Fruit fly (Drosophila melanogaster) whole organism, embryonic: ENCODE measurements around the gene CG5928.

ENCODE experiments used
- Abd-B ChIP-seq: fragments of 200-800 bp; sonication (Bioruptor generic); optimal IDR thresholded peaks from 2 replicates; lab custom pipeline; 2018; ENCODE audit warnings: missing biosample characterization, mild to moderate bottlenecking, missing genetic modification characterization, moderate library complexity
- Blimp-1 ChIP-seq: fragments of 200-800 bp; sonication (Bioruptor generic); optimal IDR thresholded peaks from 3 replicates; lab custom pipeline; 2018; ENCODE audit warnings: missing biosample characterization, missing genetic modification characterization, mild to moderate bottlenecking, moderate library complexity, missing genetic modification reagents
- C15 ChIP-seq: fragments of 200-800 bp; sonication (Bioruptor generic); IDR thresholded peaks from 3 replicates; pipeline ENCODE4 v1.3.6; 2022; ENCODE audit warnings: missing biosample characterization, missing genetic modification characterization
- CG11695 ChIP-seq: fragments of 200-800 bp; sonication (Bioruptor generic); IDR thresholded peaks from 3 replicates; pipeline ENCODE4 v1.3.6; 2022; ENCODE audit warnings: missing biosample characterization, missing genetic modification characterization
- CG12659 ChIP-seq: fragments of 200-800 bp; sonication (Bioruptor generic); optimal IDR thresholded peaks from 3 replicates; lab custom pipeline; 2017; ENCODE audit warnings: mild to moderate bottlenecking, missing biosample characterization, missing genetic modification reagents, missing genetic modification characterization
- CG16779 ChIP-seq: fragments of 200-800 bp; sonication (Bioruptor generic); IDR thresholded peaks from 2 replicates; pipeline ENCODE4 v1.3.6; 2022; ENCODE audit warnings: missing biosample characterization, missing genetic modification characterization
- CG2875 ChIP-seq: fragments of 200-800 bp; sonication (Bioruptor generic); optimal IDR thresholded peaks from 2 replicates; lab custom pipeline; 2017; ENCODE audit warnings: missing biosample characterization, mild to moderate bottlenecking, missing genetic modification characterization, missing genetic modification reagents
- CG32767 ChIP-seq: fragments of 200-800 bp; sonication (Bioruptor generic); IDR thresholded peaks from 2 replicates; pipeline ENCODE4 v1.3.6; 2022; ENCODE audit warnings: missing biosample characterization, missing genetic modification characterization
- CG5245 ChIP-seq: fragments of 200-800 bp; sonication (Bioruptor generic); optimal IDR thresholded peaks from 3 replicates; lab custom pipeline; 2016; ENCODE audit warnings: missing biosample characterization, missing genetic modification characterization
- CG6854 ChIP-seq: fragments of 200-800 bp; sonication (Bioruptor generic); optimal IDR thresholded peaks from 3 replicates; lab custom pipeline; 2017; ENCODE audit warnings: missing biosample characterization, mild to moderate bottlenecking, missing genetic modification characterization
- CG7928 ChIP-seq: fragments of 200-800 bp; sonication (Bioruptor generic); optimal IDR thresholded peaks from 2 replicates; lab custom pipeline; 2017; ENCODE audit warnings: missing biosample characterization, mild to moderate bottlenecking, missing genetic modification characterization
- CG8359 ChIP-seq: fragments of 200-800 bp; sonication (Bioruptor generic); optimal IDR thresholded peaks from 2 replicates; lab custom pipeline; 2017; ENCODE audit warnings: missing biosample characterization, mild to moderate bottlenecking, missing genetic modification characterization, borderline replicate concordance
- CHES-1-like ChIP-seq: fragments of 200-800 bp; sonication (Bioruptor generic); optimal IDR thresholded peaks from 2 replicates; lab custom pipeline; 2016; ENCODE audit warnings: missing biosample characterization, missing genetic modification characterization
- Dbx ChIP-seq: fragments of 200-800 bp; sonication (Bioruptor generic); IDR thresholded peaks from 3 replicates; pipeline ENCODE4 v1.3.6; 2022; ENCODE audit warnings: missing biosample characterization, missing genetic modification characterization
- E2f1 ChIP-seq: fragments of 200-800 bp; sonication (Bioruptor generic); IDR thresholded peaks from 2 replicates; pipeline ENCODE4 v1.3.6; 2022; ENCODE audit warnings: missing biosample characterization, missing genetic modification characterization
- Fer2 ChIP-seq: fragments of 200-800 bp; sonication (Bioruptor generic); optimal IDR thresholded peaks from 2 replicates; lab custom pipeline; 2018; ENCODE audit warnings: missing biosample characterization, mild to moderate bottlenecking, missing genetic modification characterization, moderate library complexity
- Fer3 ChIP-seq: fragments of 200-800 bp; sonication (Bioruptor generic); optimal IDR thresholded peaks from 2 replicates; lab custom pipeline; 2018; ENCODE audit warnings: missing biosample characterization, mild to moderate bottlenecking, missing genetic modification characterization, moderate library complexity
- Hr39 ChIP-seq: fragments of >200 bp; optimal IDR thresholded peaks from 2 replicates; lab custom pipeline; 2017
- Hr78 ChIP-seq, 2 experiments: fragments of 200-800 bp in 1 of 2; fragments of >200 bp in 1 of 2; sonication (Bioruptor generic) in 1 of 2; optimal IDR thresholded peaks; 2 replicates each; lab custom pipeline; 2017 to 2019; ENCODE audit warnings: missing biosample characterization in 2 of 2, missing genetic modification characterization in 2 of 2, mild to moderate bottlenecking in 1 of 2, moderate library complexity in 1 of 2
- Mes4 ChIP-seq: fragments of 200-800 bp; sonication (Bioruptor generic); optimal IDR thresholded peaks from 2 replicates; lab custom pipeline; 2016; ENCODE audit warnings: missing biosample characterization, missing genetic modification characterization
- NK7.1 ChIP-seq: fragments of 200-800 bp; sonication (Bioruptor generic); optimal IDR thresholded peaks from 3 replicates; lab custom pipeline; 2016; ENCODE audit warnings: missing biosample characterization, missing genetic modification characterization
- Oaz ChIP-seq: fragments of 200-800 bp; sonication (Bioruptor generic); IDR thresholded peaks from 2 replicates; pipeline ENCODE4 v1.3.6; 2022; ENCODE audit warnings: missing biosample characterization, missing genetic modification characterization
- Pdp1 ChIP-seq, 2 experiments: fragments of 200-800 bp; sonication (Bioruptor generic); optimal IDR thresholded peaks; 3 replicates each; lab custom pipeline; 2016; ENCODE audit warnings: missing biosample characterization in 2 of 2, missing genetic modification characterization in 2 of 2, mild to moderate bottlenecking in 1 of 2, moderate library complexity in 1 of 2
- Rx ChIP-seq: fragments of 200-800 bp; sonication (Bioruptor generic); IDR thresholded peaks from 2 replicates; pipeline ENCODE4 v1.3.6; 2022; ENCODE audit warnings: missing biosample characterization, missing genetic modification characterization
- Sry-β ChIP-seq: fragments of 200-800 bp; sonication (Bioruptor generic); optimal IDR thresholded peaks from 2 replicates; lab custom pipeline; 2018; ENCODE audit warnings: missing biosample characterization, mild to moderate bottlenecking, missing genetic modification characterization, moderate library complexity
- Ssrp ChIP-seq: fragments of 200-800 bp; sonication (Bioruptor generic); optimal IDR thresholded peaks from 2 replicates; lab custom pipeline; 2018; ENCODE audit warnings: missing biosample characterization, mild to moderate bottlenecking, missing genetic modification characterization, moderate library complexity
- Xrp1 ChIP-seq: fragments of 200-800 bp; sonication (Bioruptor generic); IDR thresholded peaks from 2 replicates; pipeline ENCODE4 v1.3.6; 2022; ENCODE audit warnings: missing biosample characterization, missing genetic modification characterization
- bowl ChIP-seq: fragments of 200-800 bp; sonication (Bioruptor generic); IDR thresholded peaks from 2 replicates; pipeline ENCODE4 v1.3.6; 2022; ENCODE audit warnings: missing biosample characterization, missing genetic modification characterization
- crol ChIP-seq: fragments of 200-800 bp; sonication (Bioruptor generic); IDR thresholded peaks from 2 replicates; pipeline ENCODE4 v1.3.6; 2022; ENCODE audit warnings: missing biosample characterization, missing genetic modification characterization
- danr ChIP-seq: fragments of 200-800 bp; sonication (Bioruptor generic); IDR thresholded peaks from 2 replicates; pipeline ENCODE4 v1.3.6; 2022; ENCODE audit warnings: missing biosample characterization, missing genetic modification characterization
- dimm ChIP-seq: fragments of 200-800 bp; sonication (Bioruptor generic); IDR thresholded peaks from 2 replicates; pipeline ENCODE4 v1.3.6; 2022; ENCODE audit warnings: missing biosample characterization, missing genetic modification characterization
- esg ChIP-seq: fragments of 200-800 bp; sonication (Bioruptor generic); conservative IDR thresholded peaks from 2 replicates; pipeline ENCODE4 v1.3.6; 2022; ENCODE audit warnings: missing biosample characterization, missing genetic modification characterization
- gsb-n ChIP-seq: fragments of 200-800 bp; sonication (Bioruptor generic); optimal IDR thresholded peaks from 3 replicates; lab custom pipeline; 2018; ENCODE audit warnings: missing biosample characterization, mild to moderate bottlenecking, missing genetic modification characterization
- hbn ChIP-seq: fragments of 200-800 bp; sonication (Bioruptor generic); IDR thresholded peaks from 2 replicates; pipeline ENCODE4 v1.3.6; 2022; ENCODE audit warnings: missing biosample characterization, missing genetic modification characterization; ENCODE audit not compliant: partially characterized antibody
- her ChIP-seq: fragments of 200-800 bp; sonication (Bioruptor generic); optimal IDR thresholded peaks from 2 replicates; lab custom pipeline; 2016; ENCODE audit warnings: missing biosample characterization, missing genetic modification characterization
- hth ChIP-seq: fragments of >200 bp; optimal IDR thresholded peaks from 2 replicates; lab custom pipeline; 2017; ENCODE audit warnings: inconsistent platforms
- klu ChIP-seq: fragments of 200-800 bp; sonication (Bioruptor generic); IDR thresholded peaks from 2 replicates; pipeline ENCODE4 v1.3.6; 2022; ENCODE audit warnings: missing biosample characterization, missing genetic modification characterization
- maf-S ChIP-seq: fragments of 200-800 bp; sonication (Bioruptor generic); optimal IDR thresholded peaks from 2 replicates; lab custom pipeline; 2016; ENCODE audit warnings: missing biosample characterization, missing genetic modification characterization
- p53 ChIP-seq: fragments of 200-800 bp; sonication (Bioruptor generic); optimal IDR thresholded peaks from 2 replicates; lab custom pipeline; 2016; ENCODE audit warnings: missing biosample characterization, missing genetic modification characterization
- sug ChIP-seq: fragments of 200-800 bp; optimal IDR thresholded peaks from 2 replicates; lab custom pipeline; 2019; ENCODE audit warnings: missing biosample characterization, mild to moderate bottlenecking, missing genetic modification characterization, moderate library complexity
- tap ChIP-seq: fragments of 200-800 bp; optimal IDR thresholded peaks from 3 replicates; lab custom pipeline; 2019; ENCODE audit warnings: missing biosample characterization, mild to moderate bottlenecking, missing genetic modification characterization, moderate library complexity
- tup ChIP-seq: fragments of 200-800 bp; sonication (Bioruptor generic); optimal IDR thresholded peaks from 2 replicates; lab custom pipeline; 2016; ENCODE audit warnings: missing biosample characterization, mild to moderate bottlenecking, missing genetic modification characterization, moderate library complexity

CG5928 gene

DNA sequence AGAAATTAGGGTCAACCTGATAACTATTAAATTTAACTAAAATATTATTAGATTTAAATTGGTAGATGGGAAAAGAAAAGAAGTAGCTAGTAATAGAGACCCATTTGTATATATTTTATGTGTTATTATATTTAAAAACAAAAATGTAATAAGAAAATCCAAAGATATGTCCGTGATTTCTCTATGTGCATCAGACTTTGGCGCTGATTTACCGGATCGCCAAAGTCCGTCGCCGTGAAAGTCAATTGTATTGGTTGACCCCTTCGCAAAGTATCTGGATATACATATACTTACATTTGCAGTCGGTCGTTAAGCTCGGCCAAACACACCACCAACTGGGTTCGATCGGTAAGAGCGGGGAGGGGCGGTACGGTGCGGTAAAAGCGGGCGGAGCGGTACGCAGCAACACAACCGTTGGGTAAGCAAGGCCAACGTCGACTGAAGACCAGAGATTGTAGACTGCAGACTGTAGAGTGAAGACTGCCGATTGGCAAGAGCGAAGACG is 9.3 kb downstream of the CG5928 start (continued):
- TF ChIP-seq Ssrp (peak; percentile 39), klu (GFP tag; lab: Robert Waterston, UW) (no peak), CG16779 (no peak), gsb-n (tag; lab: Kevin White, UChicago) (peak; percentile 42), Rx (GFP tag; lab: Robert Waterston, UW) (no peak), Xrp1 (GFP tag; lab: Robert Waterston, UW) (peak; percentile 29; the same call in 1 of the 2 replicates), Fer3 (tag; lab: Kevin White, UChicago) (no peak), hbn (GFP tag; lab: Robert Waterston, UW) (no peak), danr (GFP tag; lab: Robert Waterston, UW) (no peak), E2f1 (no peak), tap (tag; lab: Kevin White, UChicago) (no peak), her (GFP tag; lab: Kevin White, UChicago) (no peak), dimm (no peak), Blimp-1 (GFP tag; lab: Kevin White, UChicago) (peak; percentile 78), CG6854 (GFP tag; lab: Kevin White, UChicago) (no peak), tup (GFP tag; lab: Kevin White, UChicago) (no peak), C15 (GFP tag; lab: Robert Waterston, UW) (no peak), esg (no peak; the same call in 1 of the 2 replicates), maf-S (GFP tag; lab: Kevin White, UChicago) (no peak), Fer2 (tag; lab: Kevin White, UChicago) (no peak), Mes4 (GFP tag; lab: Kevin White, UChicago) (no peak), CG8359 (GFP tag; lab: Kevin White, UChicago) (no peak), Hr78 (GFP tag; optimal IDR thresholded peaks at IDR 0.05; lab: Kevin White, UChicago) (peak in 1 of 2 experiments; percentile 56), CG32767 (GFP tag; lab: Robert Waterston, UW) (no peak), bowl (GFP tag; lab: Robert Waterston, UW) (no peak), CG7928 (GFP tag; lab: Kevin White, UChicago) (no peak), p53 (GFP tag; lab: Kevin White, UChicago) (no peak), Oaz (no peak), Pdp1 (GFP tag; optimal IDR thresholded peaks at IDR 0.05; lab: Kevin White, UChicago) (peak in 1 of 2 experiments; percentile 24), hth (lab: Kevin White, UChicago) (no peak), crol (GFP tag; lab: Robert Waterston, UW) (peak; percentile 84), Abd-B (GFP tag; lab: Kevin White, UChicago) (no peak), CG12659 (peak; percentile 10), Hr39 (no peak), CG2875 (GFP tag; lab: Kevin White, UChicago) (peak; percentile 23), CHES-1-like (no peak), NK7.1 (GFP tag; lab: Kevin White, UChicago) (no peak), CG5245 (no peak)

DNA sequence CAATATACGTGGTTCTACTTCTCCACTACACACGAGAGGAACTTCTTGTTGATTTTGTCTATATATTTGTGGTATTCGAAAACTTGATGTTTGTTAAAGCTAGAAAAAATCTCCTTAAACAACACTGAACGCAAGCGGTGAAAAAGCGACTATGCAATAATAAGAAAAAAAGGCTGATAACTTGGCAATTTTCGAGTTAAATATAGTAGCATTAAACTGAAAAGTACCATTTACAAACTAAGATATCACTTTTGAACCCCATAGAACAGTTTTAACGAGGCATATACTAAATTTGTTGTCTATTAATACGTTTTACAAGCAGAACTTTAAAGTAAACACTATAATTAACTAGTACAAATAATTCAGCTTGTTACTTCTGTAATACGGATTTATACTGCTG is 9.9 kb downstream of the CG5928 start, which contains the start of gene CG4666:
Gene CG4666, minus strand, starts transcription at position 101 of the 400 bp plus-strand sequence.
- TF ChIP-seq Dbx (GFP tag; lab: Robert Waterston, UW) (no peak), Sry-β (GFP tag; lab: Kevin White, UChicago) (peak; percentile 54), sug (tag; lab: Kevin White, UChicago) (no peak), CG11695 (GFP tag; lab: Robert Waterston, UW) (no peak)
